Fruit fly (Drosophila melanogaster): ENCODE measurements around the gene CG1523.

The CG1523 gene

dm6 chr3R:28859058-28859526 lies 39.6 kb upstream of the CG1523 start, which contains the start of gene Inx3 (continued):
- peak; percentile 34; the same call in 1 of the 2 replicates for TF ChIP-seq hbn (GFP tag; IDR thresholded peaks at IDR 0.05; ENCODE audit: partially characterized antibody)
- peak; percentile 69 for TF ChIP-seq pros (GFP tag; optimal IDR thresholded peaks at IDR 0.05)
- TF ChIP-seq CG7987 (GFP tag; optimal IDR thresholded peaks at IDR 0.05): peak; percentile 7
- TF ChIP-seq CG7556 (GFP tag; optimal IDR thresholded peaks at IDR 0.05): no peak
- TF ChIP-seq ssp (GFP tag; IDR thresholded peaks at IDR 0.05): no peak
- TF ChIP-seq CG42726 (GFP tag; IDR thresholded peaks at IDR 0.05; ENCODE audit: partially characterized antibody): 0 out of 2 replicates have a peak, but pooled peaks have one; percentile 44
- peak; percentile 13 for TF ChIP-seq CG2202 (tag; optimal IDR thresholded peaks at IDR 0.05)
- peak; percentile 45; the same call in 1 of the 3 replicates for TF ChIP-seq CG34422 (GFP tag; IDR thresholded peaks at IDR 0.05)
- no peak for TF ChIP-seq CG3995 (GFP tag; optimal IDR thresholded peaks at IDR 0.05)
- no peak for TF ChIP-seq hkb (optimal IDR thresholded peaks at IDR 0.05)
- TF ChIP-seq hkb (GFP tag; IDR thresholded peaks at IDR 0.05): 0 out of 2 replicates have a peak, but pooled peaks have one; percentile 10
- no peak for TF ChIP-seq twi (tag; optimal IDR thresholded peaks at IDR 0.05)
- TF ChIP-seq D19B (GFP tag; optimal IDR thresholded peaks at IDR 0.05): no peak
- TF ChIP-seq ara (GFP tag; IDR thresholded peaks at IDR 0.05): no peak; the same call in 1 of the 2 replicates
- no peak for TF ChIP-seq CG3407 (GFP tag; optimal IDR thresholded peaks at IDR 0.05)
- TF ChIP-seq bbx (GFP tag; IDR thresholded peaks at IDR 0.05; ENCODE audit: partially characterized antibody): peak; percentile 48; the same call in 1 of the 2 replicates
- peak; percentile 21 for TF ChIP-seq Nf-YC (tag; optimal IDR thresholded peaks at IDR 0.05)
- no peak for TF ChIP-seq Gug (GFP tag; IDR thresholded peaks at IDR 0.05)
- TF ChIP-seq CG3163 (GFP tag; optimal IDR thresholded peaks at IDR 0.05): no peak
- TF ChIP-seq emc (GFP tag; optimal IDR thresholded peaks at IDR 0.05): no peak
- 0 out of 2 replicates have a peak, but pooled peaks have one; percentile 17 for TF ChIP-seq CG8765 (GFP tag; IDR thresholded peaks at IDR 0.05)
- peak; percentile 71 for TF ChIP-seq Kr (GFP tag; optimal IDR thresholded peaks at IDR 0.05)
- no peak for TF ChIP-seq Antp (GFP tag; optimal IDR thresholded peaks at IDR 0.05)
- peak; percentile 72; the same call in 2 of the 4 replicates for TF ChIP-seq chinmo (GFP tag; IDR thresholded peaks at IDR 0.05; ENCODE audit: partially characterized antibody)
- TF ChIP-seq CG12744 (GFP tag; optimal IDR thresholded peaks at IDR 0.05): no peak
- TF ChIP-seq kah (GFP tag; optimal IDR thresholded peaks at IDR 0.05): peak; percentile 55
- no peak for TF ChIP-seq dpn (GFP tag; optimal IDR thresholded peaks at IDR 0.05)
- TF ChIP-seq MTF-1 (GFP tag; optimal IDR thresholded peaks at IDR 0.05; ENCODE audit: borderline replicate concordance): peak; percentile 22
- TF ChIP-seq dan (GFP tag; IDR thresholded peaks at IDR 0.05): no peak
- TF ChIP-seq CG17328 (GFP tag; IDR thresholded peaks at IDR 0.05): 0 out of 2 replicates have a peak, but pooled peaks have one; percentile 32
- TF ChIP-seq sens-2 (GFP tag; IDR thresholded peaks at IDR 0.05): peak; percentile 76
- peak; percentile 31; the same call in 1 of the 3 replicates for TF ChIP-seq Optix (GFP tag; IDR thresholded peaks at IDR 0.05)
- peak; percentile 58 for TF ChIP-seq p53 (GFP tag; optimal IDR thresholded peaks at IDR 0.05)
- TF ChIP-seq Pdp1 (GFP tag; optimal IDR thresholded peaks at IDR 0.05): peak in 1 of 2 experiments; percentile 3
- TF ChIP-seq CG1603 (tag; optimal IDR thresholded peaks at IDR 0.05): peak; percentile 28
- peak; percentile 12 for TF ChIP-seq CG12219 (GFP tag; optimal IDR thresholded peaks at IDR 0.05)
- TF ChIP-seq Jarid2 (GFP tag; optimal IDR thresholded peaks at IDR 0.05): peak; percentile 89
- TF ChIP-seq CG10209 (GFP tag; optimal IDR thresholded peaks at IDR 0.05): no peak
- no peak for TF ChIP-seq Usf (GFP tag; optimal IDR thresholded peaks at IDR 0.05)
- TF ChIP-seq CG11695 (GFP tag; IDR thresholded peaks at IDR 0.05): no peak
- TF ChIP-seq vvl (GFP tag; IDR thresholded peaks at IDR 0.05): 0 out of 2 replicates have a peak, but pooled peaks have one; percentile 26
- no peak for TF ChIP-seq CG15696 (tag; optimal IDR thresholded peaks at IDR 0.05)
- TF ChIP-seq ase (GFP tag; IDR thresholded peaks at IDR 0.05): 0 out of 3 replicates have a peak, but pooled peaks have one; percentile 25
- peak in 1 of 2 experiments; percentile 1 for TF ChIP-seq Hr51 (GFP tag; optimal IDR thresholded peaks at IDR 0.05)
- TF ChIP-seq repo (GFP tag; optimal IDR thresholded peaks at IDR 0.05): peak; percentile 8
- peak; percentile 76; the same call in 2 of the 3 replicates for TF ChIP-seq ci (GFP tag; IDR thresholded peaks at IDR 0.05)
- TF ChIP-seq slp2 (GFP tag; optimal IDR thresholded peaks at IDR 0.05): no peak
- TF ChIP-seq CrebB (tag; optimal IDR thresholded peaks at IDR 0.05): peak; percentile 13
- TF ChIP-seq klu (GFP tag; IDR thresholded peaks at IDR 0.05): no peak
- peak; percentile 28; the same call in 1 of the 2 replicates for TF ChIP-seq seq (GFP tag; IDR thresholded peaks at IDR 0.05)
